Worm (Caenorhabditis elegans) whole organism, early embryonic: ENCODE data around the gene ula-1.

ENCODE experiments used
- ama-1 ChIP-seq: fragments of 150-350 bp; optimal IDR thresholded peaks from 2 replicates; lab custom pipeline; 2014
- ceh-13 ChIP-seq: fragments of 200-800 bp; sonication (Bioruptor generic); optimal IDR thresholded peaks from 2 replicates; lab custom pipeline; 2018; ENCODE audit warnings: mild to moderate bottlenecking, missing genetic modification characterization, missing compliant biosample characterization
- ceh-36 ChIP-seq: sonication (generic microtip); optimal IDR thresholded peaks from 2 replicates; lab custom pipeline; 2016; ENCODE audit warnings: missing genetic modification characterization, inconsistent platforms, missing compliant biosample characterization
- hmbx-1 ChIP-seq: sonication (generic microtip); optimal IDR thresholded peaks from 2 replicates; lab custom pipeline; 2016; ENCODE audit warnings: mild to moderate bottlenecking, missing genetic modification characterization, missing compliant biosample characterization
- pes-1 ChIP-seq: fragments of 200-800 bp; sonication (Bioruptor generic); IDR thresholded peaks from 2 replicates; pipeline ENCODE4 v1.3.6; 2022; ENCODE audit warnings: missing genetic modification reagents, missing genetic modification characterization, missing compliant biosample characterization
- sea-1 ChIP-seq: fragments of 200-800 bp; sonication (Bioruptor generic); conservative IDR thresholded peaks from 2 replicates; pipeline ENCODE4 v1.3.6; 2022; ENCODE audit warnings: missing genetic modification characterization, missing compliant biosample characterization
- tbx-11 ChIP-seq: fragments of 200-800 bp; sonication (Bioruptor generic); IDR thresholded peaks from 2 replicates; pipeline ENCODE4 v1.3.6; 2022; ENCODE audit warnings: missing genetic modification characterization, missing compliant biosample characterization

DNA sequence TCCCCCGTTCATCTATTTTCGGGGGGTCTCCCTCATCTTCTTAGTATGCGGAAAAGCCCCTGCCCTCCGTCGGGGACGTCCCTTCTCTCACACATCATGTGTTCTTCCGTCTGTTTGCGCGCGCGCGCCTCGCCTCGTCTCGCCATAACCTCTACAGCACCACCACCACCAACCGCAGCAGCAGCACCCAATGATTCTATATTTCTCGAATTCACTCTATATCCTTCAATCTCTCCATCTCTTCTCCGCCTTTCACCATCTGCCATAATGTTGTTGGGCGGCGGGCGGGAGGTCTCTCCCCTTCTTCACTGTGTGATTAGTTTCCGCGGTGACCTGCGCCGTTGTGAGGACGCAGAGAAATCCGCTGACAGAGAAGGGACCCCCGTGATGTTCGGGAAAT lies 27.2 kb upstream of the ula-1 start:
- no peak for TF ChIP-seq ama-1
- TF ChIP-seq tbx-11 (GFP tag; lab: Robert Waterston, UW), result no peak
- TF ChIP-seq pes-1, result peak; percentile 42; the same call in 1 of the 2 replicates
- no peak for TF ChIP-seq sea-1
- no peak for TF ChIP-seq hmbx-1 (tag; lab: Kevin White, UChicago)
- no peak for TF ChIP-seq ceh-13 (GFP tag; lab: Kevin White, UChicago)
- peak; percentile 40 for TF ChIP-seq ceh-36 (tag; lab: Kevin White, UChicago)
